Fruit fly (Drosophila melanogaster) whole organism, embryonic: ENCODE measurements around the gene rasp.
A peak's percentile ranks its signal among the peaks of the same experiment; 100 is the strongest.

Experiments used
- Asciz ChIP-seq: fragments of 200-800 bp; sonication (Bioruptor generic); optimal IDR thresholded peaks from 2 replicates; lab custom pipeline; 2017; ENCODE audit warnings: missing biosample characterization, mild to moderate bottlenecking, missing genetic modification characterization, missing genetic modification reagents
- CG11247 ChIP-seq: fragments of 200-800 bp; sonication (Bioruptor generic); IDR thresholded peaks from 2 replicates; pipeline ENCODE4 v1.3.6; 2022; ENCODE audit warnings: missing biosample characterization, missing genetic modification characterization
- CG11723 ChIP-seq: fragments of 200-800 bp; sonication (Bioruptor generic); optimal IDR thresholded peaks from 2 replicates; lab custom pipeline; 2017; ENCODE audit warnings: missing biosample characterization, mild to moderate bottlenecking, missing genetic modification characterization
- CG13123 ChIP-seq: fragments of 200-800 bp; sonication (Bioruptor generic); optimal IDR thresholded peaks from 2 replicates; lab custom pipeline; 2016; ENCODE audit warnings: missing biosample characterization, missing genetic modification characterization
- CG13287 ChIP-seq: fragments of 200-800 bp; sonication (Bioruptor generic); IDR thresholded peaks from 2 replicates; pipeline ENCODE4 v1.3.6; 2022; ENCODE audit warnings: missing biosample characterization, missing genetic modification characterization; ENCODE audit not compliant: partially characterized antibody
- CG14050 ChIP-seq: fragments of 200-800 bp; sonication (Bioruptor generic); IDR thresholded peaks from 3 replicates; pipeline ENCODE4 v1.3.6; 2022; ENCODE audit warnings: missing biosample characterization, missing genetic modification characterization
- CG14965 ChIP-seq: fragments of 200-800 bp; sonication (Bioruptor generic); optimal IDR thresholded peaks from 2 replicates; lab custom pipeline; 2016; ENCODE audit warnings: missing biosample characterization, missing genetic modification characterization, borderline replicate concordance
- CG17385 ChIP-seq: fragments of 200-800 bp; sonication (Bioruptor generic); optimal IDR thresholded peaks from 3 replicates; lab custom pipeline; 2018; ENCODE audit warnings: missing biosample characterization, mild to moderate bottlenecking, missing genetic modification characterization
- CG1792 ChIP-seq: fragments of 200-800 bp; sonication (Bioruptor generic); optimal IDR thresholded peaks from 2 replicates; lab custom pipeline; 2016; ENCODE audit warnings: missing biosample characterization, missing genetic modification characterization
- CG2202 ChIP-seq: fragments of 200-800 bp; sonication (Bioruptor generic); optimal IDR thresholded peaks from 2 replicates; lab custom pipeline; 2018; ENCODE audit warnings: missing biosample characterization, mild to moderate bottlenecking, missing genetic modification characterization
- CG30020 ChIP-seq: fragments of 200-800 bp; optimal IDR thresholded peaks from 2 replicates; lab custom pipeline; 2019; ENCODE audit warnings: missing biosample characterization, mild to moderate bottlenecking, missing genetic modification characterization, moderate library complexity
- CG3407 ChIP-seq: fragments of 200-800 bp; sonication (Bioruptor generic); optimal IDR thresholded peaks from 2 replicates; lab custom pipeline; 2018; ENCODE audit warnings: missing biosample characterization, mild to moderate bottlenecking, missing genetic modification characterization
- CG3995 ChIP-seq: fragments of 200-800 bp; sonication (Bioruptor generic); optimal IDR thresholded peaks from 3 replicates; lab custom pipeline; 2016; ENCODE audit warnings: missing biosample characterization, missing genetic modification characterization
- CG4707 ChIP-seq: fragments of 200-800 bp; sonication (Bioruptor generic); optimal IDR thresholded peaks from 2 replicates; lab custom pipeline; 2018; ENCODE audit warnings: missing biosample characterization, mild to moderate bottlenecking, missing genetic modification characterization, moderate library complexity
- CG5953 ChIP-seq: fragments of 200-800 bp; sonication (Bioruptor generic); IDR thresholded peaks from 2 replicates; pipeline ENCODE4 v1.3.6; 2022; ENCODE audit warnings: missing biosample characterization, missing genetic modification characterization
- CG6689 ChIP-seq: fragments of 200-800 bp; sonication (Bioruptor generic); IDR thresholded peaks from 2 replicates; pipeline ENCODE4 v1.3.6; 2022; ENCODE audit warnings: missing biosample characterization, missing genetic modification characterization
- CG6765 ChIP-seq: fragments of 200-800 bp; sonication (Bioruptor generic); optimal IDR thresholded peaks from 3 replicates; lab custom pipeline; 2017; ENCODE audit warnings: missing biosample characterization, mild to moderate bottlenecking, missing genetic modification characterization
- CG7357 ChIP-seq: fragments of 200-800 bp; sonication (Bioruptor generic); IDR thresholded peaks from 3 replicates; pipeline ENCODE4 v1.3.6; 2022; ENCODE audit warnings: missing biosample characterization, missing genetic modification characterization
- CG8944 ChIP-seq: fragments of 200-800 bp; sonication (Bioruptor generic); optimal IDR thresholded peaks from 3 replicates; lab custom pipeline; 2016; ENCODE audit warnings: missing biosample characterization, missing genetic modification characterization
- CG9437 ChIP-seq: fragments of 200-800 bp; sonication (Bioruptor generic); optimal IDR thresholded peaks from 2 replicates; lab custom pipeline; 2018; ENCODE audit warnings: missing biosample characterization, mild to moderate bottlenecking, missing genetic modification characterization
- CG9817 ChIP-seq: fragments of 200-800 bp; sonication (Bioruptor generic); optimal IDR thresholded peaks from 2 replicates; lab custom pipeline; 2018; ENCODE audit warnings: missing biosample characterization, mild to moderate bottlenecking, missing genetic modification characterization, moderate library complexity
- CHES-1-like ChIP-seq: fragments of 200-800 bp; sonication (Bioruptor generic); optimal IDR thresholded peaks from 2 replicates; lab custom pipeline; 2016; ENCODE audit warnings: missing biosample characterization, missing genetic modification characterization
- Camta ChIP-seq: fragments of 200-800 bp; sonication (Bioruptor generic); optimal IDR thresholded peaks from 2 replicates; lab custom pipeline; 2016; ENCODE audit warnings: missing biosample characterization, missing genetic modification characterization
- D19B ChIP-seq: fragments of 200-800 bp; sonication (Bioruptor generic); optimal IDR thresholded peaks from 2 replicates; lab custom pipeline; 2017; ENCODE audit warnings: missing biosample characterization, mild to moderate bottlenecking, missing genetic modification characterization
- Eip74EF ChIP-seq, 2 experiments: fragments of 200-800 bp in 1 of 2; fragments of >200 bp in 1 of 2; sonication (Bioruptor generic) in 1 of 2; optimal IDR thresholded peaks; 2 replicates each; lab custom pipeline; 2017 to 2019; ENCODE audit warnings: missing biosample characterization in 2 of 2, missing genetic modification characterization in 2 of 2, mild to moderate bottlenecking in 1 of 2, moderate library complexity in 1 of 2
- HmgD ChIP-seq: fragments of 200-800 bp; sonication (Bioruptor generic); optimal IDR thresholded peaks from 3 replicates; lab custom pipeline; 2016; ENCODE audit warnings: missing biosample characterization, missing genetic modification characterization
- HmgZ ChIP-seq: fragments of 200-800 bp; sonication (Bioruptor generic); optimal IDR thresholded peaks from 2 replicates; lab custom pipeline; 2018; ENCODE audit warnings: missing biosample characterization, mild to moderate bottlenecking, missing genetic modification characterization
- Hr39 ChIP-seq: fragments of >200 bp; optimal IDR thresholded peaks from 2 replicates; lab custom pipeline; 2017
- Hr51 ChIP-seq, 2 experiments: fragments of 200-800 bp; sonication (Bioruptor generic); optimal IDR thresholded peaks; 2 replicates in 1 of 2; 3 replicates in 1 of 2; lab custom pipeline; 2016 to 2018; ENCODE audit warnings: missing biosample characterization in 2 of 2, missing genetic modification characterization in 2 of 2, mild to moderate bottlenecking in 1 of 2, moderate library complexity in 1 of 2
- Mad ChIP-seq: fragments of 200-800 bp; sonication (Bioruptor generic); optimal IDR thresholded peaks from 2 replicates; lab custom pipeline; 2016; ENCODE audit warnings: missing biosample characterization, missing genetic modification characterization
- Neu2 ChIP-seq: fragments of 200-800 bp; sonication (Bioruptor generic); optimal IDR thresholded peaks from 3 replicates; lab custom pipeline; 2016; ENCODE audit warnings: missing biosample characterization, missing genetic modification characterization, borderline replicate concordance
- Rfx ChIP-seq: fragments of 200-800 bp; sonication (Bioruptor generic); IDR thresholded peaks from 2 replicates; pipeline ENCODE4 v1.3.6; 2022; ENCODE audit warnings: missing biosample characterization, missing genetic modification characterization
- TFAM ChIP-seq: fragments of 200-800 bp; sonication (Bioruptor generic); optimal IDR thresholded peaks from 2 replicates; lab custom pipeline; 2017; ENCODE audit warnings: missing biosample characterization, missing genetic modification characterization, inconsistent platforms
- ase ChIP-seq: fragments of 200-800 bp; sonication (Bioruptor generic); IDR thresholded peaks from 3 replicates; pipeline ENCODE4 v1.3.6; 2022; ENCODE audit warnings: missing biosample characterization, missing genetic modification characterization
- cad ChIP-seq: fragments of >200 bp; optimal IDR thresholded peaks from 2 replicates; lab custom pipeline; 2017; ENCODE audit warnings: missing biosample characterization, missing genetic modification characterization
- caup ChIP-seq: fragments of 200-800 bp; sonication (Bioruptor generic); optimal IDR thresholded peaks from 3 replicates; lab custom pipeline; 2017; ENCODE audit warnings: missing biosample characterization, mild to moderate bottlenecking, missing genetic modification characterization, moderate library complexity; ENCODE audit not compliant: severe bottlenecking
- chm ChIP-seq: fragments of 200-800 bp; sonication (Bioruptor generic); IDR thresholded peaks from 2 replicates; pipeline ENCODE4 v1.3.6; 2022; ENCODE audit warnings: missing biosample characterization, missing genetic modification characterization
- crol ChIP-seq: fragments of 200-800 bp; sonication (Bioruptor generic); IDR thresholded peaks from 2 replicates; pipeline ENCODE4 v1.3.6; 2022; ENCODE audit warnings: missing biosample characterization, missing genetic modification characterization
- lbe ChIP-seq: fragments of 200-800 bp; sonication (Bioruptor generic); optimal IDR thresholded peaks from 2 replicates; lab custom pipeline; 2016; ENCODE audit warnings: missing biosample characterization, mild to moderate bottlenecking, missing genetic modification characterization
- maf-S ChIP-seq: fragments of 200-800 bp; sonication (Bioruptor generic); optimal IDR thresholded peaks from 2 replicates; lab custom pipeline; 2016; ENCODE audit warnings: missing biosample characterization, missing genetic modification characterization
- mam ChIP-seq: fragments of 200-800 bp; sonication (Bioruptor generic); optimal IDR thresholded peaks from 3 replicates; lab custom pipeline; 2016; ENCODE audit warnings: missing biosample characterization, missing genetic modification characterization
- odd ChIP-seq: fragments of 200-800 bp; sonication (Bioruptor generic); optimal IDR thresholded peaks from 2 replicates; lab custom pipeline; 2017; ENCODE audit warnings: missing biosample characterization, mild to moderate bottlenecking, missing genetic modification characterization
- onecut ChIP-seq: fragments of 200-800 bp; sonication (Bioruptor generic); IDR thresholded peaks from 2 replicates; pipeline ENCODE4 v1.3.6; 2022; ENCODE audit warnings: missing biosample characterization, missing genetic modification characterization
- org-1 ChIP-seq: fragments of 200-800 bp; sonication (Bioruptor generic); optimal IDR thresholded peaks from 2 replicates; lab custom pipeline; 2017; ENCODE audit warnings: missing biosample characterization, missing genetic modification characterization
- ranshi ChIP-seq: fragments of 200-800 bp; sonication (Bioruptor generic); IDR thresholded peaks from 2 replicates; pipeline ENCODE4 v1.3.6; 2022; ENCODE audit warnings: missing biosample characterization, missing genetic modification characterization
- run ChIP-seq: fragments of 200-800 bp; sonication (Bioruptor generic); optimal IDR thresholded peaks from 3 replicates; lab custom pipeline; 2018; ENCODE audit warnings: missing biosample characterization, mild to moderate bottlenecking, missing genetic modification characterization
- sna ChIP-seq: fragments of 200-800 bp; sonication (Bioruptor generic); IDR thresholded peaks from 2 replicates; pipeline ENCODE4 v1.3.6; 2022; ENCODE audit warnings: missing biosample characterization, missing genetic modification characterization; ENCODE audit not compliant: partially characterized antibody
- vvl ChIP-seq: fragments of 200-800 bp; sonication (Bioruptor generic); IDR thresholded peaks from 2 replicates; pipeline ENCODE4 v1.3.6; 2022; ENCODE audit warnings: missing biosample characterization, missing genetic modification characterization
- wek ChIP-seq: fragments of 200-800 bp; sonication (Bioruptor generic); optimal IDR thresholded peaks from 3 replicates; lab custom pipeline; 2018; ENCODE audit warnings: missing biosample characterization, mild to moderate bottlenecking, missing genetic modification characterization, moderate library complexity
- zfh2 ChIP-seq: fragments of 200-800 bp; sonication (Bioruptor generic); optimal IDR thresholded peaks from 2 replicates; lab custom pipeline; 2016; ENCODE audit warnings: missing biosample characterization, missing genetic modification characterization

Gene rasp

dm6 chr3L:3178530-3179096, 16.6 kb downstream of the rasp start, which contains the start of the genes MnM and Girdin (continued):
- TF ChIP-seq caup (GFP tag; lab: Kevin White, UChicago) (no peak), CG14050 (GFP tag; lab: Robert Waterston, UW) (no peak), org-1 (GFP tag; lab: Kevin White, UChicago) (peak; percentile 12), sna (GFP tag; lab: Robert Waterston, UW) (peak; percentile 88), Mad (GFP tag; lab: Kevin White, UChicago) (peak; percentile 67), Asciz (GFP tag; lab: Kevin White, UChicago) (no peak), ase (no peak), CG1792 (GFP tag; lab: Kevin White, UChicago) (peak; percentile 17), HmgZ (tag; lab: Kevin White, UChicago) (peak; percentile 82), Eip74EF (GFP tag; optimal IDR thresholded peaks at IDR 0.05; lab: Kevin White, UChicago) (no peak), CG13123 (no peak), CG9817 (peak; percentile 67), chm (GFP tag; lab: Robert Waterston, UW) (no peak), CHES-1-like (GFP tag; lab: Kevin White, UChicago) (peak; percentile 86), Camta (GFP tag; lab: Kevin White, UChicago) (peak; percentile 39), Hr51 (GFP tag; optimal IDR thresholded peaks at IDR 0.05; lab: Kevin White, UChicago) (peak in 1 of 2 experiments; percentile 74), CG13287 (GFP tag; lab: Robert Waterston, UW) (peak; percentile 89), vvl (GFP tag; lab: Robert Waterston, UW) (peak; percentile 41; the same call in 1 of the 2 replicates), zfh2 (GFP tag; lab: Kevin White, UChicago) (peak; percentile 91), CG3995 (GFP tag; lab: Kevin White, UChicago) (peak; percentile 86), maf-S (peak; percentile 75), onecut (GFP tag; lab: Robert Waterston, UW) (no peak), CG2202 (tag; lab: Kevin White, UChicago) (no peak), CG7357 (GFP tag; lab: Robert Waterston, UW) (no peak), CG4707 (GFP tag; lab: Kevin White, UChicago) (no peak), Rfx (GFP tag; lab: Robert Waterston, UW) (peak; percentile 75), CG11247 (peak; percentile 34; the same call in 1 of the 2 replicates), wek (GFP tag; lab: Kevin White, UChicago) (no peak), lbe (GFP tag; lab: Kevin White, UChicago) (no peak), CG5953 (no peak), HmgD (peak; percentile 95), Hr39 (lab: Kevin White, UChicago) (no peak), CG6689 (peak; percentile 42; the same call in 1 of the 2 replicates), CG6765 (GFP tag; lab: Kevin White, UChicago) (no peak), CG9437 (GFP tag; lab: Kevin White, UChicago) (no peak), CG8944 (peak; percentile 66), mam (peak; percentile 74), ranshi (peak; percentile 54; the same call in 1 of the 2 replicates), cad (GFP tag; lab: Kevin White, UChicago) (no peak), CG17385 (GFP tag; lab: Kevin White, UChicago) (no peak), odd (no peak), CG14965 (GFP tag; lab: Kevin White, UChicago) (peak; percentile 38), D19B (no peak), TFAM (no peak), crol (GFP tag; lab: Robert Waterston, UW) (no peak), CG11723 (GFP tag; lab: Kevin White, UChicago) (no peak), CG30020 (tag; lab: Kevin White, UChicago) (peak; percentile 73), run (tag; lab: Kevin White, UChicago) (no peak), CG3407 (GFP tag; lab: Kevin White, UChicago) (no peak), Neu2 (GFP tag; lab: Kevin White, UChicago) (peak; percentile 50)
